Worm (Caenorhabditis elegans) whole organism, L1 larva: ENCODE results near the gene kel-3.

ENCODE experiments used
- C04F5.9 ChIP-seq: sonication (generic microtip); optimal IDR thresholded peaks from 2 replicates; lab custom pipeline; 2016; ENCODE audit warnings: missing genetic modification characterization, missing compliant biosample characterization
- C16A3.4 ChIP-seq: fragments of 150-350 bp; optimal IDR thresholded peaks from 2 replicates; lab custom pipeline; 2014; ENCODE audit warnings: missing biosample characterization, missing genetic modification characterization
- C34B4.2 ChIP-seq: sonication (generic microtip); optimal IDR thresholded peaks from 2 replicates; lab custom pipeline; 2017; ENCODE audit warnings: mild to moderate bottlenecking, missing genetic modification characterization, missing compliant biosample characterization
- aly-2 ChIP-seq: fragments of 150-350 bp; optimal IDR thresholded peaks from 2 replicates; lab custom pipeline; 2014; ENCODE audit warnings: missing biosample characterization, missing genetic modification characterization
- ama-1 ChIP-seq: fragments of 150-350 bp; optimal IDR thresholded peaks from 2 replicates; lab custom pipeline; 2014
- ceh-8 ChIP-seq: fragments of 200-800 bp; sonication (Bioruptor generic); optimal IDR thresholded peaks from 2 replicates; lab custom pipeline; 2018; ENCODE audit warnings: mild to moderate bottlenecking, missing genetic modification characterization, moderate library complexity, missing compliant biosample characterization
- ceh-82 ChIP-seq, 3 experiments: fragments of 150-350 bp in 1 of 3; sonication (generic microtip) in 2 of 3; optimal IDR thresholded peaks; 2 replicates each; lab custom pipeline; 2014 to 2017; ENCODE audit warnings: missing biosample characterization in 3 of 3, missing genetic modification characterization in 3 of 3
- ceh-88 ChIP-seq: fragments of 200-800 bp; sonication (Bioruptor generic); IDR thresholded peaks from 2 replicates; pipeline ENCODE4 v1.3.6; 2022; ENCODE audit warnings: missing genetic modification characterization, missing compliant biosample characterization
- ces-1 ChIP-seq: fragments of 150-350 bp; optimal IDR thresholded peaks from 2 replicates; lab custom pipeline; 2014; ENCODE audit warnings: missing biosample characterization, missing genetic modification reagents, missing genetic modification characterization
- efl-1 ChIP-seq, 4 experiments: fragments of 150-350 bp; optimal IDR thresholded peaks in 3 of 4; peaks in 1 of 4; 1 replicate in 1 of 4; 2 replicates in 3 of 4; lab custom pipeline; 2014; ENCODE audit warnings: missing biosample characterization in 2 of 4, missing genetic modification characterization in 2 of 4, missing genetic modification reagents in 2 of 4
- egl-13 ChIP-seq: sonication (generic microtip); optimal IDR thresholded peaks from 2 replicates; lab custom pipeline; 2016; ENCODE audit warnings: missing genotype, missing genetic modification reagents, missing genetic modification characterization, missing compliant biosample characterization
- egl-27 ChIP-seq, 2 experiments: fragments of 150-350 bp in 1 of 2; sonication (generic microtip); optimal IDR thresholded peaks; 3 replicates each; lab custom pipeline; 2017 to 2018; ENCODE audit warnings: missing biosample characterization in 2 of 2, missing genetic modification characterization in 2 of 2, missing genetic modification reagents in 2 of 2
- ets-5 ChIP-seq: fragments of 200-800 bp; sonication (Bioruptor generic); IDR thresholded peaks from 2 replicates; pipeline ENCODE4 v1.3.6; 2022; ENCODE audit warnings: missing genetic modification characterization, missing compliant biosample characterization
- fkh-10 ChIP-seq: sonication (generic microtip); optimal IDR thresholded peaks from 2 replicates; lab custom pipeline; 2017; ENCODE audit warnings: missing biosample characterization, missing genetic modification reagents, missing genetic modification characterization
- fkh-4 ChIP-seq: sonication (generic microtip); optimal IDR thresholded peaks from 2 replicates; lab custom pipeline; 2016; ENCODE audit warnings: missing compliant biosample characterization, missing genetic modification characterization, borderline replicate concordance
- fkh-8 ChIP-seq: sonication (generic microtip); optimal IDR thresholded peaks from 2 replicates; lab custom pipeline; 2016; ENCODE audit warnings: mild to moderate bottlenecking, missing genetic modification characterization, missing compliant biosample characterization
- fos-1 ChIP-seq: fragments of 150-350 bp; optimal IDR thresholded peaks from 2 replicates; lab custom pipeline; 2014; ENCODE audit warnings: missing biosample characterization, missing genetic modification characterization
- hlh-17 ChIP-seq: fragments of 200-800 bp; sonication (Bioruptor generic); optimal IDR thresholded peaks from 2 replicates; lab custom pipeline; 2018; ENCODE audit warnings: missing genetic modification characterization, mild to moderate bottlenecking, missing compliant biosample characterization, moderate library complexity, borderline replicate concordance
- hlh-4 ChIP-seq: sonication (generic microtip); optimal IDR thresholded peaks from 2 replicates; lab custom pipeline; 2016; ENCODE audit warnings: mild to moderate bottlenecking, missing genetic modification characterization, missing compliant biosample characterization
- lin-13 ChIP-seq: fragments of 150-350 bp; optimal IDR thresholded peaks from 2 replicates; lab custom pipeline; 2014; ENCODE audit warnings: missing biosample characterization, missing genetic modification reagents, missing genetic modification characterization
- lin-15B ChIP-seq: fragments of 150-350 bp; sonication (generic microtip); optimal IDR thresholded peaks from 3 replicates; lab custom pipeline; 2014; ENCODE audit warnings: missing biosample characterization, missing genetic modification characterization
- lsy-2 ChIP-seq, 2 experiments: fragments of 150-350 bp; optimal IDR thresholded peaks; 2 replicates each; lab custom pipeline; 2014; ENCODE audit warnings: missing biosample characterization in 2 of 2, missing genetic modification characterization in 2 of 2
- mep-1 ChIP-seq: fragments of 150-350 bp; optimal IDR thresholded peaks from 2 replicates; lab custom pipeline; 2014; ENCODE audit warnings: missing biosample characterization, missing genetic modification characterization
- nhr-11 ChIP-seq: fragments of 150-350 bp; optimal IDR thresholded peaks from 2 replicates; lab custom pipeline; 2014; ENCODE audit warnings: missing biosample characterization, missing genetic modification characterization
- nhr-12 ChIP-seq: sonication (generic microtip); optimal IDR thresholded peaks from 2 replicates; lab custom pipeline; 2017; ENCODE audit warnings: missing biosample characterization, missing genetic modification characterization
- nhr-237 ChIP-seq: fragments of 150-350 bp; optimal IDR thresholded peaks from 2 replicates; lab custom pipeline; 2014; ENCODE audit warnings: missing biosample characterization, missing genetic modification characterization
- nhr-28 ChIP-seq: fragments of 150-350 bp; optimal IDR thresholded peaks from 2 replicates; lab custom pipeline; 2014; ENCODE audit warnings: missing biosample characterization, missing genetic modification characterization
- nhr-76 ChIP-seq: sonication (generic microtip); optimal IDR thresholded peaks from 2 replicates; lab custom pipeline; 2017; ENCODE audit warnings: missing biosample characterization, missing genetic modification characterization
- nhr-77 ChIP-seq: fragments of 150-350 bp; optimal IDR thresholded peaks from 2 replicates; lab custom pipeline; 2014; ENCODE audit warnings: missing biosample characterization, missing genetic modification characterization
- nhr-85 ChIP-seq: sonication (generic microtip); peaks from one replicate; lab custom pipeline; 2016; ENCODE audit warnings: missing genetic modification characterization, inconsistent platforms, missing compliant biosample characterization
- pqm-1 ChIP-seq: sonication (generic microtip); optimal IDR thresholded peaks from 3 replicates; lab custom pipeline; 2017; ENCODE audit warnings: missing biosample characterization, missing genetic modification characterization
- rnt-1 ChIP-seq: sonication (generic microtip); optimal IDR thresholded peaks from 2 replicates; lab custom pipeline; 2016; ENCODE audit warnings: mild to moderate bottlenecking, missing genetic modification characterization, moderate library complexity, missing compliant biosample characterization
- snu-23 ChIP-seq: sonication (generic microtip); optimal IDR thresholded peaks from 2 replicates; lab custom pipeline; 2016; ENCODE audit warnings: missing genetic modification characterization, missing compliant biosample characterization
- sox-4 ChIP-seq: sonication (generic microtip); optimal IDR thresholded peaks from 2 replicates; lab custom pipeline; 2016; ENCODE audit warnings: missing genetic modification characterization, missing compliant biosample characterization
- sup-37 ChIP-seq: fragments of 200-800 bp; sonication (Bioruptor generic); optimal IDR thresholded peaks from 2 replicates; lab custom pipeline; 2018; ENCODE audit warnings: mild to moderate bottlenecking, missing genetic modification characterization, missing compliant biosample characterization
- swsn-7 ChIP-seq: sonication (generic microtip); optimal IDR thresholded peaks from 2 replicates; lab custom pipeline; 2016; ENCODE audit warnings: missing genetic modification characterization, missing compliant biosample characterization
- tlp-1 ChIP-seq: fragments of 150-350 bp; optimal IDR thresholded peaks from 2 replicates; lab custom pipeline; 2014; ENCODE audit warnings: missing biosample characterization, missing genetic modification characterization
- unc-130 ChIP-seq: fragments of 150-350 bp; optimal IDR thresholded peaks from 2 replicates; lab custom pipeline; 2017; ENCODE audit warnings: missing biosample characterization, missing genetic modification characterization, inconsistent platforms
- unc-30 ChIP-seq: sonication (generic microtip); optimal IDR thresholded peaks from 2 replicates; lab custom pipeline; 2017; ENCODE audit warnings: missing biosample characterization, missing genetic modification characterization
- xbp-1 ChIP-seq: sonication (generic microtip); optimal IDR thresholded peaks from 2 replicates; lab custom pipeline; 2016; ENCODE audit warnings: missing genetic modification characterization, missing compliant biosample characterization
- zag-1 ChIP-seq: fragments of 150-350 bp; optimal IDR thresholded peaks from 2 replicates; lab custom pipeline; 2014; ENCODE audit warnings: missing biosample characterization, missing genetic modification characterization
- zip-4 ChIP-seq: fragments of 200-800 bp; sonication (Bioruptor generic); optimal IDR thresholded peaks from 2 replicates; lab custom pipeline; 2018; ENCODE audit warnings: mild to moderate bottlenecking, missing genetic modification characterization, moderate library complexity, missing compliant biosample characterization
- ztf-4 ChIP-seq: fragments of 150-350 bp; optimal IDR thresholded peaks from 2 replicates; lab custom pipeline; 2014; ENCODE audit warnings: missing biosample characterization, missing genetic modification characterization

kel-3 gene

ce11 chrIII:13427817-13428216, 36.8 kb upstream of the kel-3 start:
- TF ChIP-seq sup-37 (GFP tag; lab: Kevin White, UChicago), result no peak
- no peak for TF ChIP-seq swsn-7 (tag; lab: Kevin White, UChicago)
- TF ChIP-seq nhr-76 (tag; lab: Kevin White, UChicago), result no peak
- TF ChIP-seq zip-4, result no peak
- TF ChIP-seq fkh-8 (tag; lab: Kevin White, UChicago), result no peak
- no peak for TF ChIP-seq nhr-85 (tag; lab: Kevin White, UChicago)
- no peak for TF ChIP-seq nhr-77 (tag; lab: Kevin White, UChicago)
- TF ChIP-seq hlh-4 (tag; lab: Kevin White, UChicago), result no peak
- no peak for TF ChIP-seq sox-4 (tag; lab: Kevin White, UChicago)
- TF ChIP-seq ama-1, result no peak
- no peak for TF ChIP-seq fos-1 (tag; lab: Kevin White, UChicago)
- no peak for TF ChIP-seq unc-130

ce11 chrIII:13429668-13430067, 35.0 kb upstream of the kel-3 start, which contains the start of gene bli-5:
Gene bli-5, minus strand, starts transcription at chrIII:13429768.
- no peak for TF ChIP-seq ceh-8 (GFP tag; lab: Kevin White, UChicago)
- TF ChIP-seq ets-5 (GFP tag; lab: Robert Waterston, UW), result no peak
- TF ChIP-seq ztf-4 (tag; lab: Kevin White, UChicago), result no peak
- TF ChIP-seq ceh-82 (tag; optimal IDR thresholded peaks at IDR 0.05; lab: Kevin White, UChicago), result no peak
- TF ChIP-seq egl-13 (tag; lab: Kevin White, UChicago), result no peak
- no peak for TF ChIP-seq nhr-77 (tag; lab: Kevin White, UChicago)
- no peak for TF ChIP-seq hlh-17 (GFP tag; lab: Kevin White, UChicago)
- TF ChIP-seq unc-130, result no peak
- no peak for TF ChIP-seq ces-1 (GFP tag; lab: Kevin White, UChicago)
- no peak for TF ChIP-seq snu-23 (GFP tag; lab: Kevin White, UChicago)
- TF ChIP-seq C34B4.2 (tag; lab: Kevin White, UChicago), result no peak
- no peak for TF ChIP-seq rnt-1 (tag; lab: Kevin White, UChicago)
- no peak for TF ChIP-seq mep-1 (tag; lab: Kevin White, UChicago)
- no peak for TF ChIP-seq nhr-12
- no peak for TF ChIP-seq ama-1
- no peak for TF ChIP-seq pqm-1 (tag; lab: Kevin White, UChicago)
- no peak for TF ChIP-seq tlp-1 (tag; lab: Kevin White, UChicago)
- no peak for TF ChIP-seq efl-1 (optimal IDR thresholded peaks at IDR 0.05; lab: Kevin White, UChicago)
- no peak for TF ChIP-seq efl-1 (GFP tag; optimal IDR thresholded peaks at IDR 0.05 in 1 of 2; lab: Kevin White, UChicago)

- TF ChIP-seq nhr-12 (no peak), egl-27 (tag; optimal IDR thresholded peaks at IDR 0.05; lab: Kevin White, UChicago) (no peak)
Measured at ce11 chrIII:13430162-13430561, 34.5 kb upstream of the kel-3 start, which contains the start of gene trf-1. Gene trf-1, plus strand, starts transcription at chrIII:13430462.

- TF ChIP-seq lin-13 (GFP tag; lab: Kevin White, UChicago) (no peak), egl-27 (tag; optimal IDR thresholded peaks at IDR 0.05; lab: Kevin White, UChicago) (no peak), nhr-237 (no peak), zag-1 (tag; lab: Kevin White, UChicago) (no peak), nhr-11 (no peak), aly-2 (tag; lab: Kevin White, UChicago) (no peak), unc-30 (tag; lab: Kevin White, UChicago) (no peak), lin-15B (tag; lab: Kevin White, UChicago) (no peak)
Measured at ce11 chrIII:13434404-13434803, 30.2 kb upstream of the kel-3 start, which contains the start of gene F45G2.7. Gene F45G2.7, minus strand, starts transcription at chrIII:13434504.

ce11 chrIII:13435570-13435969, 29.1 kb upstream of the kel-3 start, which contains the start of gene F45G2.8:
Gene F45G2.8, minus strand, starts transcription at chrIII:13435670.
- TF ChIP-seq lsy-2 (tag; optimal IDR thresholded peaks at IDR 0.05; lab: Kevin White, UChicago) (no peak), C04F5.9 (tag; lab: Kevin White, UChicago) (no peak), fkh-10 (GFP tag; lab: Kevin White, UChicago) (no peak), lin-15B (tag; lab: Kevin White, UChicago) (no peak), ztf-4 (tag; lab: Kevin White, UChicago) (no peak), ceh-88 (GFP tag; lab: Robert Waterston, UW) (no peak), tlp-1 (tag; lab: Kevin White, UChicago) (no peak), fkh-4 (tag; lab: Kevin White, UChicago) (no peak), nhr-28 (tag; lab: Kevin White, UChicago) (no peak), nhr-77 (tag; lab: Kevin White, UChicago) (no peak), nhr-85 (tag; lab: Kevin White, UChicago) (no peak), sox-4 (tag; lab: Kevin White, UChicago) (no peak), C34B4.2 (tag; lab: Kevin White, UChicago) (no peak), pqm-1 (tag; lab: Kevin White, UChicago) (no peak), C16A3.4 (tag; lab: Kevin White, UChicago) (no peak), xbp-1 (tag; lab: Kevin White, UChicago) (no peak), hlh-17 (GFP tag; lab: Kevin White, UChicago) (no peak), lin-13 (GFP tag; lab: Kevin White, UChicago) (no peak), nhr-237 (no peak)
